Worm (Caenorhabditis elegans) whole organism, early embryonic: ENCODE measurements around the gene top-3.
A peak's percentile ranks its signal among the peaks of the same experiment; 100 is the strongest.

ENCODE experiments used
- B0310.2 ChIP-seq: sonication (generic microtip); optimal IDR thresholded peaks from 2 replicates; lab custom pipeline; 2016; ENCODE audit warnings: mild to moderate bottlenecking, missing genetic modification characterization, missing compliant biosample characterization
- F13C5.2 ChIP-seq: sonication (generic microtip); optimal IDR thresholded peaks from 2 replicates; lab custom pipeline; 2017; ENCODE audit warnings: mild to moderate bottlenecking, missing genetic modification characterization, inconsistent platforms, missing compliant biosample characterization
- aly-1 ChIP-seq: sonication (generic microtip); optimal IDR thresholded peaks from 2 replicates; lab custom pipeline; 2016; ENCODE audit warnings: missing genetic modification characterization, missing compliant biosample characterization
- ama-1 ChIP-seq: fragments of 150-350 bp; optimal IDR thresholded peaks from 2 replicates; lab custom pipeline; 2014
- flt-1 ChIP-seq: fragments of 200-800 bp; sonication (Bioruptor generic); IDR thresholded peaks from 2 replicates; pipeline ENCODE4 v1.3.6; 2022; ENCODE audit warnings: missing genetic modification characterization, missing compliant biosample characterization
- hmg-4 ChIP-seq: fragments of 200-800 bp; sonication (Bioruptor generic); optimal IDR thresholded peaks from 2 replicates; lab custom pipeline; 2018; ENCODE audit warnings: mild to moderate bottlenecking, missing genetic modification characterization, missing compliant biosample characterization
- hnd-1 ChIP-seq: sonication (generic microtip); optimal IDR thresholded peaks from 2 replicates; lab custom pipeline; 2016; ENCODE audit warnings: missing genetic modification characterization, missing compliant biosample characterization
- tbx-37 ChIP-seq: fragments of 200-800 bp; sonication (Bioruptor generic); conservative IDR thresholded peaks from 2 replicates; pipeline ENCODE4 v1.3.6; 2022; ENCODE audit warnings: missing genetic modification reagents, missing genetic modification characterization, missing compliant biosample characterization

DNA sequence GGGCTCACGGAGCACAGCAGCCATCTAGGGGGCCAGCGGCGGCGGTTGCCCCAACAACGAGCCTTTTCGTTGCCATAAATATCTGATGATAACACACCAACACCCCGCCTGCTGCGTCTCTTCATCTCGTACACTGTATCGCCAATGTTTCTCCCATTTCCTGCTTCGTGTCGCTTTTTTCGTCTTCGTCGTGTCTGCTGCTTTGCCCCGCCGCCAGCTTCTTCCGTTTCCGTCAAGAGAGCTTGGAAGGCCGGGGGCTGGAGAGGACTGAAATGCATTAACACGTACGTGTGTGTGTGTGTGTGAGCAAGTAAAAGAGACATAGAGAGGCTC, 24.1 kb downstream of the top-3 start:
- TF ChIP-seq B0310.2 (tag; lab: Kevin White, UChicago): no peak
- TF ChIP-seq ama-1 (lab: Kevin White, UChicago): no peak
- TF ChIP-seq F13C5.2 (tag; lab: Kevin White, UChicago): no peak
- no peak for TF ChIP-seq hnd-1
- TF ChIP-seq tbx-37: no peak
- TF ChIP-seq aly-1 (tag; lab: Kevin White, UChicago): no peak
- TF ChIP-seq flt-1 (GFP tag; lab: Robert Waterston, UW): no peak
- TF ChIP-seq hmg-4 (GFP tag; lab: Kevin White, UChicago): peak; percentile 27
